Worm (Caenorhabditis elegans): ENCODE measurements around the gene wago-4.

The wago-4 gene

ce11 chrII:12895078-12895670, 24.2 kb upstream of the wago-4 start, which contains the start of the genes clec-62 and clec-63:
TSS of gene clec-62 (minus strand) at chrII:12895128.
TSS of gene clec-63 (plus strand) at chrII:12895638.
- TF ChIP-seq sma-9 (GFP tag; optimal IDR thresholded peaks at IDR 0.05): no peak
- TF ChIP-seq sma-9 (tag; optimal IDR thresholded peaks at IDR 0.05): no peak
- TF ChIP-seq ceh-82 (tag; optimal IDR thresholded peaks at IDR 0.05): no peak
- no peak for TF ChIP-seq snpc-4 (tag; optimal IDR thresholded peaks at IDR 0.05)
- TF ChIP-seq crh-2 (tag; optimal IDR thresholded peaks at IDR 0.05): peak; percentile 30
- TF ChIP-seq skn-1 (tag; optimal IDR thresholded peaks at IDR 0.05): peak; percentile 29
- TF ChIP-seq mab-5 (tag; optimal IDR thresholded peaks at IDR 0.05): no peak
- no peak for TF ChIP-seq elt-1 (tag; optimal IDR thresholded peaks at IDR 0.05)
- no peak for TF ChIP-seq nhr-11 (tag; optimal IDR thresholded peaks at IDR 0.05)
- TF ChIP-seq dmd-4 (tag; optimal IDR thresholded peaks at IDR 0.05): no peak
- TF ChIP-seq fos-1 (tag; optimal IDR thresholded peaks at IDR 0.05): peak; percentile 93
- no peak for TF ChIP-seq C34F6.9 (tag; optimal IDR thresholded peaks at IDR 0.05)
- no peak for TF ChIP-seq elt-3 (tag; optimal IDR thresholded peaks at IDR 0.05)
- TF ChIP-seq lin-11 (tag; optimal IDR thresholded peaks at IDR 0.05): no peak

ce11 chrII:12896666-12897065, 22.7 kb upstream of the wago-4 start:
- no peak for TF ChIP-seq sem-4 (tag; optimal IDR thresholded peaks at IDR 0.05)
- no peak for TF ChIP-seq ztf-11 (tag; optimal IDR thresholded peaks at IDR 0.05)
- no peak for TF ChIP-seq ZK546.5 (tag; optimal IDR thresholded peaks at IDR 0.05)
- no peak for TF ChIP-seq nhr-21 (tag; optimal IDR thresholded peaks at IDR 0.05)

- TF ChIP-seq nhr-237 (tag; optimal IDR thresholded peaks at IDR 0.05): no peak
- TF ChIP-seq nhr-23 (tag; optimal IDR thresholded peaks at IDR 0.05): no peak
- TF ChIP-seq ZK546.5 (tag; optimal IDR thresholded peaks at IDR 0.05): no peak
- no peak for TF ChIP-seq Y55F3AM.14 (GFP tag; optimal IDR thresholded peaks at IDR 0.05)
- TF ChIP-seq snpc-4 (tag; optimal IDR thresholded peaks at IDR 0.05): no peak
- TF ChIP-seq mdl-1 (tag; optimal IDR thresholded peaks at IDR 0.05): no peak
- TF ChIP-seq nhr-10 (tag; optimal IDR thresholded peaks at IDR 0.05): no peak
- TF ChIP-seq lin-11 (tag; optimal IDR thresholded peaks at IDR 0.05): no peak
- no peak for TF ChIP-seq ztf-1 (GFP tag; conservative IDR thresholded peaks at IDR 0.05)
- TF ChIP-seq F13H6.1 (tag; optimal IDR thresholded peaks at IDR 0.05): no peak
- no peak for TF ChIP-seq egl-27 (tag; optimal IDR thresholded peaks at IDR 0.05)
- no peak for TF ChIP-seq sma-3 (GFP tag; optimal IDR thresholded peaks at IDR 0.05)
- no peak for TF ChIP-seq crh-2 (tag; optimal IDR thresholded peaks at IDR 0.05)
- TF ChIP-seq nhr-77 (tag; optimal IDR thresholded peaks at IDR 0.05): no peak
- no peak for TF ChIP-seq mbf-1 (tag; optimal IDR thresholded peaks at IDR 0.05)
- no peak for TF ChIP-seq gmeb-1 (tag; optimal IDR thresholded peaks at IDR 0.05)
- no peak for TF ChIP-seq peb-1 (tag; optimal IDR thresholded peaks at IDR 0.05)
- TF ChIP-seq sma-9 (GFP tag; optimal IDR thresholded peaks at IDR 0.05): no peak
- TF ChIP-seq sma-9 (tag; optimal IDR thresholded peaks at IDR 0.05): no peak
- TF ChIP-seq nhr-6 (tag; optimal IDR thresholded peaks at IDR 0.05): no peak
- TF ChIP-seq sem-4 (tag; optimal IDR thresholded peaks at IDR 0.05): no peak
These were observed 22.0 kb upstream of the wago-4 start for ce11 chrII:12897361-12897760.

ce11 chrII:12897942-12898341, 21.4 kb upstream of the wago-4 start, which contains the start of gene clec-64:
TSS of gene clec-64 (plus strand) at chrII:12898242.
- TF ChIP-seq nhr-21 (tag; optimal IDR thresholded peaks at IDR 0.05) (no peak), fos-1 (tag; optimal IDR thresholded peaks at IDR 0.05) (peak; percentile 32), ZK546.5 (tag; optimal IDR thresholded peaks at IDR 0.05) (no peak), alr-1 (tag; optimal IDR thresholded peaks at IDR 0.05) (no peak), nhr-11 (tag; optimal IDR thresholded peaks at IDR 0.05) (no peak), ama-1 (optimal IDR thresholded peaks at IDR 0.05) (no peak), elt-3 (tag; optimal IDR thresholded peaks at IDR 0.05) (no peak), C34F6.9 (tag; optimal IDR thresholded peaks at IDR 0.05) (no peak)

- TF ChIP-seq nhr-6 (tag; optimal IDR thresholded peaks at IDR 0.05): no peak
- TF ChIP-seq fos-1 (tag; optimal IDR thresholded peaks at IDR 0.05): peak; percentile 70
- TF ChIP-seq lsy-2 (tag; optimal IDR thresholded peaks at IDR 0.05): no peak
These were observed 18.3 kb upstream of the wago-4 start, which contains the start of gene clec-65 for ce11 chrII:12901025-12901424. TSS of gene clec-65 (plus strand) at chrII:12901325.
